Fruit fly (Drosophila melanogaster) Kc167 (cell line): ENCODE measurements around the gene CG15172.

ENCODE experiments used
- Myc ChIP-seq: fragments of >200 bp; optimal IDR thresholded peaks from 2 replicates; lab custom pipeline; 2017; ENCODE audit warnings: missing external identifiers
- Sin3A ChIP-seq: fragments of >200 bp; optimal IDR thresholded peaks from 2 replicates; lab custom pipeline; 2018; ENCODE audit warnings: missing external identifiers
- h ChIP-seq: fragments of >200 bp; optimal IDR thresholded peaks from 3 replicates; lab custom pipeline; 2018; ENCODE audit warnings: missing external identifiers
- insv ChIP-seq: fragments of >200 bp; optimal IDR thresholded peaks from 3 replicates; lab custom pipeline; 2018; ENCODE audit warnings: missing external identifiers
- psq ChIP-seq: fragments of >200 bp; optimal IDR thresholded peaks from 2 replicates; lab custom pipeline; 2017; ENCODE audit warnings: missing external identifiers
- ttk ChIP-seq: sonication (Bioruptor generic); optimal IDR thresholded peaks from 2 replicates; lab custom pipeline; 2017; ENCODE audit warnings: missing external identifiers

DNA sequence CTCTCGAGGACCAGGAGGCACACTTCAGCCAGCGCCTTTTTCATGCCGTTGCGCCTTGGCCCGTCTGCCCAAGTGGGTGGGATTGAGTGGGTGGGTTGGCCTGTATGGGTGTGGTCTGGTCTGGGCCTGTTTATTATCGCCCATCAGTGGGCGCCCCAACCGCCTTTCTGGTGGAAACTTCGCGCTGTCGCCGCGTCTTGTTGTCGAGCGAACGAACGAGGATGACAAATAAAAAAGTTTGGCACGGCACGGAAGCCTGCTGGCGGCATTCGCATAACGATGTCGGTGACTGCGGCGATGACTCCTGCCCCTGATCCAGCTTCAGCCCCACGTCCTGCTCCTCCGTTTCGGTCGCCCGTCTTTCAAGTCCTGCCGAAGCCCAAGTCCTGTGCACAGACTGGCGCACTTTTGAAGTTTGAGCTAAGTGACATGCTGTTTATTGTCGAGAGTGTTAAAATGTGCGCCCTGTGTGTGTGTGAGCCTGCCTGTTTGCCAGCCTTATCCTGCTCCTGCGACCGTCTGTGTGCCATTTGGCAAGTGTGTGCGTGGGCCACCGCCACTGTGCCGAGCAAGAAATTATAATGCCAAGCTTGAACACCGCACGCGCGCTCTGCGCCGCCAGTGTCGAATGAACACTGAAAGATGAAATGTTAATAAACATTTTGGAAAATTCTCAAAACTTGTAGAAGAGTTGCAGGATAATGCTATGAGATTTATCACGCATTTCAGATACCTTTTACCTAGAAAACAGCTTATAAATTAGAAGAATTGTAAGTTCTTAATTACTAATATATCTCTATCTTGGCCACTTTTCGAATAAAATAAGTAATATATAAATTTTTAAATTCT, 8.0 kb upstream of the CG15172 start:
- TF ChIP-seq insv (lab: Kevin White, UChicago) (no peak), ttk (lab: Kevin White, UChicago) (no peak), h (lab: Kevin White, UChicago) (no peak), Sin3A (lab: Kevin White, UChicago) (no peak), Myc (lab: Kevin White, UChicago) (no peak), psq (lab: Kevin White, UChicago) (no peak)
